Fruit fly (Drosophila melanogaster) whole organism, wandering third instar larva: ENCODE measurements around the gene Snoo.
A peak's percentile ranks its signal among the peaks of the same experiment; 100 is the strongest.
"Not testable (repeated sequence)": the region's sequence is repeated elsewhere in the genome, so short reads cannot be mapped to it uniquely, and the experiment has no call there.

ENCODE experiments used
- Abd-B ChIP-seq: fragments of >200 bp; optimal IDR thresholded peaks from 2 replicates; lab custom pipeline; 2017; ENCODE audit warnings: missing biosample characterization, missing genetic modification characterization
- CG32264 ChIP-seq: fragments of 200-800 bp; sonication (Bioruptor generic); optimal IDR thresholded peaks from 2 replicates; lab custom pipeline; 2016; ENCODE audit warnings: missing biosample characterization, missing genetic modification characterization
- CG9705 ChIP-seq: fragments of 200-800 bp; sonication (Bioruptor generic); optimal IDR thresholded peaks from 2 replicates; lab custom pipeline; 2018; ENCODE audit warnings: missing biosample characterization, mild to moderate bottlenecking, missing genetic modification characterization
- CrebA ChIP-seq: fragments of 200-800 bp; sonication (Bioruptor generic); optimal IDR thresholded peaks from 2 replicates; lab custom pipeline; 2016; ENCODE audit warnings: missing biosample characterization, mild to moderate bottlenecking, missing genetic modification characterization, borderline replicate concordance
- Dfd ChIP-seq: fragments of >200 bp; optimal IDR thresholded peaks from 2 replicates; lab custom pipeline; 2017; ENCODE audit warnings: missing biosample characterization, missing genetic modification characterization
- Dif ChIP-seq: fragments of 200-275, 200-300 bp; sonication (Bioruptor generic); optimal IDR thresholded peaks from 2 replicates; lab custom pipeline; 2018; ENCODE audit warnings: missing biosample characterization, missing genetic modification characterization; ENCODE audit not compliant: partially characterized antibody
- GATAd ChIP-seq: sonication (Bioruptor generic); optimal IDR thresholded peaks from 2 replicates; lab custom pipeline; 2016; ENCODE audit warnings: missing biosample characterization, missing genetic modification characterization
- HLH106 ChIP-seq: fragments of 200-800 bp; optimal IDR thresholded peaks from 3 replicates; lab custom pipeline; 2019; ENCODE audit warnings: missing biosample characterization, mild to moderate bottlenecking, missing genetic modification characterization, moderate library complexity
- Hnf4 ChIP-seq: fragments of 200-800 bp; sonication (Bioruptor generic); optimal IDR thresholded peaks from 2 replicates; lab custom pipeline; 2016; ENCODE audit warnings: missing biosample characterization, mild to moderate bottlenecking, missing genetic modification characterization
- Hr78 ChIP-seq: fragments of >200 bp; optimal IDR thresholded peaks from 2 replicates; lab custom pipeline; 2017; ENCODE audit warnings: missing biosample characterization, missing genetic modification characterization
- Hr83 ChIP-seq: fragments of 200-300 bp; sonication (Bioruptor generic); optimal IDR thresholded peaks from 2 replicates; lab custom pipeline; 2016; ENCODE audit warnings: missing biosample characterization, mild to moderate bottlenecking, missing genetic modification characterization, moderate library complexity; ENCODE audit not compliant: poor library complexity, severe bottlenecking
- Mio ChIP-seq: sonication (Bioruptor generic); optimal IDR thresholded peaks from 2 replicates; lab custom pipeline; 2016; ENCODE audit warnings: missing biosample characterization, missing genetic modification characterization
- Myc ChIP-seq: fragments of >200 bp; optimal IDR thresholded peaks from 2 replicates; lab custom pipeline; 2017
- N ChIP-seq: fragments of >200 bp; optimal IDR thresholded peaks from 2 replicates; lab custom pipeline; 2018; ENCODE audit warnings: missing biosample characterization, missing external identifiers, missing genetic modification characterization
- OdsH ChIP-seq: fragments of 200-800 bp; sonication (Bioruptor generic); optimal IDR thresholded peaks from 2 replicates; lab custom pipeline; 2016; ENCODE audit warnings: missing biosample characterization, mild to moderate bottlenecking, missing genetic modification characterization
- Rel ChIP-seq, 2 experiments: fragments of 200-800 bp; sonication (Bioruptor generic) in 1 of 2; optimal IDR thresholded peaks; 2 replicates in 1 of 2; 3 replicates in 1 of 2; lab custom pipeline; 2016 to 2019; ENCODE audit warnings: mild to moderate bottlenecking in 2 of 2, missing biosample characterization in 2 of 2, missing genetic modification characterization in 2 of 2, moderate library complexity in 1 of 2
- Sp1 ChIP-seq: fragments of 200-800 bp; sonication (Bioruptor generic); optimal IDR thresholded peaks from 3 replicates; lab custom pipeline; 2019; ENCODE audit warnings: missing biosample characterization, mild to moderate bottlenecking, missing genetic modification characterization, moderate library complexity
- Vsx2 ChIP-seq: fragments of 200-300, 225-300 bp; sonication (Bioruptor generic); optimal IDR thresholded peaks from 2 replicates; lab custom pipeline; 2018; ENCODE audit warnings: missing biosample characterization, missing genetic modification characterization; ENCODE audit not compliant: partially characterized antibody
- br ChIP-seq: fragments of 200-800 bp; sonication (Bioruptor generic); optimal IDR thresholded peaks from 2 replicates; lab custom pipeline; 2016; ENCODE audit warnings: missing biosample characterization, missing genetic modification characterization
- brk ChIP-seq: fragments of 200-800 bp; sonication (Bioruptor generic); optimal IDR thresholded peaks from 2 replicates; lab custom pipeline; 2016; ENCODE audit warnings: missing biosample characterization, mild to moderate bottlenecking, missing genetic modification characterization
- dl ChIP-seq, 2 experiments: fragments of 175-275, 200-275 bp in 1 of 2; fragments of 200-275 bp in 1 of 2; sonication (Bioruptor generic); optimal IDR thresholded peaks; lab custom pipeline; 2018; ENCODE audit warnings: mild to moderate bottlenecking in 2 of 2, missing biosample characterization in 2 of 2, missing genetic modification characterization in 2 of 2, moderate library complexity in 2 of 2; ENCODE audit not compliant: partially characterized antibody in 2 of 2, insufficient read depth in 1 of 2
- dmrt93B ChIP-seq: fragments of 200-800 bp; sonication (Bioruptor generic); optimal IDR thresholded peaks from 2 replicates; lab custom pipeline; 2018; ENCODE audit warnings: missing biosample characterization, mild to moderate bottlenecking, missing genetic modification characterization
- dsf ChIP-seq: sonication (Bioruptor generic); optimal IDR thresholded peaks from 2 replicates; lab custom pipeline; 2016; ENCODE audit warnings: missing biosample characterization, missing genetic modification characterization, borderline replicate concordance
- ey ChIP-seq: fragments of 200-800 bp; sonication (Bioruptor generic); optimal IDR thresholded peaks from 2 replicates; lab custom pipeline; 2016; ENCODE audit warnings: missing biosample characterization, missing genetic modification characterization
- foxo ChIP-seq, 2 experiments: fragments of 200-800 bp; sonication (Bioruptor generic); optimal IDR thresholded peaks; 2 replicates in 1 of 2; 3 replicates in 1 of 2; lab custom pipeline; 2016 to 2017; ENCODE audit warnings: missing biosample characterization in 2 of 2, missing genetic modification characterization in 2 of 2
- fru ChIP-seq: fragments of 200-800 bp; sonication (Bioruptor generic); optimal IDR thresholded peaks from 3 replicates; lab custom pipeline; 2016; ENCODE audit warnings: missing biosample characterization, mild to moderate bottlenecking, missing genetic modification characterization
- h ChIP-seq: fragments of 200-800 bp; sonication (Bioruptor generic); optimal IDR thresholded peaks from 3 replicates; lab custom pipeline; 2016; ENCODE audit warnings: missing biosample characterization, mild to moderate bottlenecking, missing genetic modification characterization
- jim ChIP-seq: fragments of 175-275, 200-325 bp; sonication (Bioruptor generic); optimal IDR thresholded peaks from 2 replicates; lab custom pipeline; 2016; ENCODE audit warnings: missing biosample characterization, mild to moderate bottlenecking, missing genetic modification characterization
- lola ChIP-seq: fragments of >200 bp; optimal IDR thresholded peaks from 2 replicates; lab custom pipeline; 2017; ENCODE audit warnings: missing biosample characterization, missing genetic modification characterization
- pan ChIP-seq: fragments of >200 bp; optimal IDR thresholded peaks from 2 replicates; lab custom pipeline; 2017
- rgr ChIP-seq: fragments of 200-800 bp; sonication (Bioruptor generic); optimal IDR thresholded peaks from 3 replicates; lab custom pipeline; 2016; ENCODE audit warnings: missing biosample characterization, mild to moderate bottlenecking, missing genetic modification characterization
- sage ChIP-seq: fragments of 200-800 bp; sonication (Bioruptor generic); optimal IDR thresholded peaks from 2 replicates; lab custom pipeline; 2016; ENCODE audit warnings: missing biosample characterization, mild to moderate bottlenecking, missing genetic modification characterization
- sv ChIP-seq: fragments of 200-800 bp; sonication (Bioruptor generic); optimal IDR thresholded peaks from 3 replicates; lab custom pipeline; 2016; ENCODE audit warnings: missing biosample characterization, missing genetic modification characterization
- tai ChIP-seq: sonication (Bioruptor generic); optimal IDR thresholded peaks from 2 replicates; lab custom pipeline; 2016; ENCODE audit warnings: missing biosample characterization, missing genetic modification characterization
- usp ChIP-seq: fragments of >200 bp; optimal IDR thresholded peaks from 2 replicates; lab custom pipeline; 2017; ENCODE audit warnings: missing biosample characterization, missing genetic modification characterization
- woc ChIP-seq: sonication (Bioruptor generic); optimal IDR thresholded peaks from 2 replicates; lab custom pipeline; 2016; ENCODE audit warnings: missing biosample characterization, mild to moderate bottlenecking, missing genetic modification characterization

Gene Snoo

DNA sequence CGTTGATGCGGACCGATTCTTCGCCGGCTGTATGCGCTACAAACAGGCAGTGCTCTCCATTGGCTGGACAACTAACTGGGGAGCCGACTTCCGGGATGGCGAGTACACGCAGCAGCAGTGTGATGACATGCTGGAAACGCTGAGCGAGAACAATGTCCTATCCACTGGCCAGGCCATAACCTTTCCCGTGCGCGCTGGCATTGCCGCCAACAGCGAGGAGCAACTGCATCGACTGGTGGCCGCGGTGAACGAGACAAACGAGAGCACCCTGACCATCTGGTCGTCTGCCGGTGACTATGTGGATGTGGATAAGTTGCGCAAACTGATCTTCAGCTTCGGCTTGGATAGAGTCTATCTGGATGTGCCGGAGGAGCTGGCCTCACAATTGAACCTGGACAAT is 2.2 kb upstream of the Snoo start:
- TF ChIP-seq Hr83 (GFP tag; lab: Kevin White, UChicago) (no peak), Dif (GFP tag; lab: Kevin White, UChicago) (no peak), fru (GFP tag; lab: Kevin White, UChicago) (no peak), lola (no peak), pan (no peak), ey (GFP tag; lab: Kevin White, UChicago) (no peak), N (GFP tag; lab: Kevin White, UChicago) (no peak), CG9705 (GFP tag; lab: Kevin White, UChicago) (no peak), h (GFP tag; lab: Kevin White, UChicago) (no peak), dmrt93B (GFP tag; lab: Kevin White, UChicago) (no peak), woc (GFP tag; lab: Kevin White, UChicago) (no peak), HLH106 (tag; lab: Kevin White, UChicago) (no peak), Dfd (no peak), OdsH (GFP tag; lab: Kevin White, UChicago) (no peak), rgr (no peak), Mio (GFP tag; lab: Kevin White, UChicago) (no peak), brk (no peak), Sp1 (GFP tag; lab: Kevin White, UChicago) (no peak), sv (GFP tag; lab: Kevin White, UChicago) (no peak)
- TF ChIP-seq, all 38 proteins: peak for 0

- TF ChIP-seq fru (GFP tag; lab: Kevin White, UChicago), result peak; percentile 49
- TF ChIP-seq woc (GFP tag; lab: Kevin White, UChicago), result peak; percentile 54
- no peak for TF ChIP-seq Myc (lab: Kevin White, UChicago)
- no peak for TF ChIP-seq Abd-B (GFP tag; lab: Kevin White, UChicago)
- peak; percentile 55 for TF ChIP-seq h (GFP tag; lab: Kevin White, UChicago)
- no peak for TF ChIP-seq HLH106 (tag; lab: Kevin White, UChicago)
- peak; percentile 49 for TF ChIP-seq rgr
- TF ChIP-seq OdsH (GFP tag; lab: Kevin White, UChicago), result peak; percentile 2
- peak in 1 of 2 experiments; percentile 46 for TF ChIP-seq foxo (GFP tag; optimal IDR thresholded peaks at IDR 0.05; lab: Kevin White, UChicago)
- no peak for TF ChIP-seq Hnf4 (GFP tag; lab: Kevin White, UChicago)
- TF ChIP-seq sage, result no peak
- no peak for TF ChIP-seq Hr78 (GFP tag; lab: Kevin White, UChicago)
- peak; percentile 1 for TF ChIP-seq brk
- TF ChIP-seq Rel (GFP tag; optimal IDR thresholded peaks at IDR 0.05; lab: Kevin White, UChicago), result no peak
- peak; percentile 54 for TF ChIP-seq Rel (tag; optimal IDR thresholded peaks at IDR 0.05; lab: Kevin White, UChicago)
- peak; percentile 9 for TF ChIP-seq ey (GFP tag; lab: Kevin White, UChicago)
- no peak for TF ChIP-seq dsf (GFP tag; lab: Kevin White, UChicago)
- TF ChIP-seq Vsx2 (GFP tag; lab: Kevin White, UChicago), result peak; percentile 76
- no peak for TF ChIP-seq usp
Observed at dm6 chr2L:7984889-7985514, 1.0 kb upstream of the Snoo start.

DNA sequence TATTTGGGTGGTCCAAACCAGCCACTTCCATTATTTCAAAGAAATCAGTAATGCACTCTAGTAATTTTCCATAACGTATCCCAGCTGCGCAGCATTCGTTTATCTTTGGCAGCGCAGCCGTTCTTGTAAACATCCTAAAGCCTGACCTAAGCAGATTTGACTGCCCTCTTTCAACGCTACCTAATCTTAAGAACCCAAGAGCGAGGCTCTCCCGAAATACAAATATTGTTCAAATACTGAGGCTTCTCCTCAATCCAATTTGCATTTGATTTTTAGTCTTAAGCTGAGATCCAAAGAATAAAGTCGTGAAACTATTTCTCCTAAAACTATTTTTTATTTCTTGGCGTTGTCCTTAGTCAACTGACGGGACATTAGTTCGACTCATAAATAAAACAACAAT is 350 bp downstream of the Snoo start, which contains the start of gene CG7231:
TSS of gene CG7231 (plus strand) at position 301 of the 400 bp plus-strand sequence.
- not testable (repeated sequence) for TF ChIP-seq dsf, Mio, Hnf4 (GFP tag; lab: Kevin White, UChicago)

DNA sequence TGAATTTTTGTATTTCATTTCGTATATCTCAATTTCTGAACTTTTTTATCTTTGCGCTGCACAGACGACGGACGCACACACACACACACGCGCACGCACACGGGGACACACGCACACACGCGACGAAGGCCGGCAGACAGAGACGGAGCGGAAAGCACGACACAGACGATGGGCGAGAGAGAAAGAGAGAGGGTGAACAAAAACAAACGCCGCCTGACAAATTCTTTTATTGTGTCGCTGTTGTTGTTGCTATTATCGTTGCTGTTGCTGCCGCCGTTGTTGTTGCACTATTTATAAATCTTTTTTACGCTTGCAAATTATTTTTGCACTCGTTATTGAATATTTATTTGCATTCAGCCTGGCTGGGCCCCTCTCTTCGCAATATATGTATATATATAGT is 7.3 kb downstream of the Snoo start:
- no peak for TF ChIP-seq CrebA (GFP tag; lab: Kevin White, UChicago)
- TF ChIP-seq dsf (GFP tag; lab: Kevin White, UChicago), result no peak
- TF ChIP-seq OdsH (GFP tag; lab: Kevin White, UChicago), result no peak
- no peak for TF ChIP-seq fru (GFP tag; lab: Kevin White, UChicago)
- TF ChIP-seq CG32264 (GFP tag; lab: Kevin White, UChicago), result no peak
- no peak for TF ChIP-seq Hr83 (GFP tag; lab: Kevin White, UChicago)
- no peak for TF ChIP-seq Vsx2 (GFP tag; lab: Kevin White, UChicago)
- no peak for TF ChIP-seq GATAd
- TF ChIP-seq Myc (lab: Kevin White, UChicago), result no peak
- no peak for TF ChIP-seq ey (GFP tag; lab: Kevin White, UChicago)
- no peak for TF ChIP-seq woc (GFP tag; lab: Kevin White, UChicago)
- no peak for TF ChIP-seq dmrt93B (GFP tag; lab: Kevin White, UChicago)
- peak; percentile 64 for TF ChIP-seq Dif (GFP tag; lab: Kevin White, UChicago)
- no peak for TF ChIP-seq jim (GFP tag; lab: Kevin White, UChicago)
- TF ChIP-seq Rel (GFP tag; optimal IDR thresholded peaks at IDR 0.05; lab: Kevin White, UChicago), result no peak
- peak; percentile 1 for TF ChIP-seq Rel (tag; optimal IDR thresholded peaks at IDR 0.05; lab: Kevin White, UChicago)
- no peak for TF ChIP-seq brk
- TF ChIP-seq tai, result no peak
- TF ChIP-seq h (GFP tag; lab: Kevin White, UChicago), result peak; percentile 34
- TF ChIP-seq Hr78 (GFP tag; lab: Kevin White, UChicago), result no peak
- peak; percentile 65 for TF ChIP-seq lola
- peak in 1 of 2 experiments; percentile 30 for TF ChIP-seq dl (GFP tag; optimal IDR thresholded peaks at IDR 0.05; lab: Kevin White, UChicago; ENCODE audit: insufficient read depth in 1 of 2, partially characterized antibody in 2 of 2)
- no peak for TF ChIP-seq sv (GFP tag; lab: Kevin White, UChicago)
- TF ChIP-seq CG9705 (GFP tag; lab: Kevin White, UChicago), result no peak
- no peak for TF ChIP-seq sage
- no peak for TF ChIP-seq Mio (GFP tag; lab: Kevin White, UChicago)
- peak; percentile 97 for TF ChIP-seq Dfd
- peak; percentile 27 for TF ChIP-seq rgr
- TF ChIP-seq N (GFP tag; lab: Kevin White, UChicago), result peak; percentile 90
- no peak for TF ChIP-seq br (GFP tag; lab: Kevin White, UChicago)
- TF ChIP-seq foxo (GFP tag; optimal IDR thresholded peaks at IDR 0.05; lab: Kevin White, UChicago), result no peak
- TF ChIP-seq pan, result peak; percentile 73
- no peak for TF ChIP-seq Abd-B (GFP tag; lab: Kevin White, UChicago)
